Fruit fly (Drosophila melanogaster) ovary, adult (tissue): ENCODE data around the gene CG10621.

ENCODE experiments used
- CG17801 ChIP-seq: fragments of 200-800 bp; optimal IDR thresholded peaks from 2 replicates; lab custom pipeline; 2019; ENCODE audit warnings: missing biosample characterization, mild to moderate bottlenecking, missing genetic modification characterization, moderate library complexity; ENCODE audit not compliant: partially characterized antibody

Gene CG10621

dm6 chr2L:18930352-18931122 lies 23.7 kb downstream of the CG10621 start:
- TF ChIP-seq CG17801 (GFP tag; lab: Kevin White, UChicago): no peak

- no peak for TF ChIP-seq CG17801 (GFP tag; lab: Kevin White, UChicago)
Observed at dm6 chr2L:18929595-18929994, 24.6 kb downstream of the CG10621 start.

- TF ChIP-seq CG17801 (GFP tag; lab: Kevin White, UChicago): no peak
Observed at dm6 chr2L:18927891-18928290, 26.3 kb downstream of the CG10621 start.

- TF ChIP-seq CG17801 (GFP tag; lab: Kevin White, UChicago): no peak
Observed at dm6 chr2L:18925956-18926355, 28.3 kb downstream of the CG10621 start.

dm6 chr2L:18925387-18925786 lies 28.8 kb downstream of the CG10621 start:
- no peak for TF ChIP-seq CG17801 (GFP tag; lab: Kevin White, UChicago)

- TF ChIP-seq CG17801 (GFP tag; lab: Kevin White, UChicago): no peak
Observed at dm6 chr2L:18924642-18925244, 29.5 kb downstream of the CG10621 start.

dm6 chr2L:18921246-18921645 lies 33.0 kb downstream of the CG10621 start:
- TF ChIP-seq CG17801 (GFP tag; lab: Kevin White, UChicago): no peak

- no peak for TF ChIP-seq CG17801 (GFP tag; lab: Kevin White, UChicago)
Observed at dm6 chr2L:18919474-18919873, 34.8 kb downstream of the CG10621 start.

dm6 chr2L:18917584-18917983 lies 36.6 kb downstream of the CG10621 start:
- no peak for TF ChIP-seq CG17801 (GFP tag; lab: Kevin White, UChicago)

dm6 chr2L:18914829-18915228 lies 39.4 kb downstream of the CG10621 start:
- TF ChIP-seq CG17801 (GFP tag; lab: Kevin White, UChicago): no peak

- no peak for TF ChIP-seq CG17801 (GFP tag; lab: Kevin White, UChicago)
Observed at dm6 chr2L:18907491-18907890, 46.7 kb downstream of the CG10621 start.

dm6 chr2L:18906615-18907014 lies 47.6 kb downstream of the CG10621 start:
- no peak for TF ChIP-seq CG17801 (GFP tag; lab: Kevin White, UChicago)
